Worm (Caenorhabditis elegans): Measurements from ENCODE around the gene srz-96.

DNA sequence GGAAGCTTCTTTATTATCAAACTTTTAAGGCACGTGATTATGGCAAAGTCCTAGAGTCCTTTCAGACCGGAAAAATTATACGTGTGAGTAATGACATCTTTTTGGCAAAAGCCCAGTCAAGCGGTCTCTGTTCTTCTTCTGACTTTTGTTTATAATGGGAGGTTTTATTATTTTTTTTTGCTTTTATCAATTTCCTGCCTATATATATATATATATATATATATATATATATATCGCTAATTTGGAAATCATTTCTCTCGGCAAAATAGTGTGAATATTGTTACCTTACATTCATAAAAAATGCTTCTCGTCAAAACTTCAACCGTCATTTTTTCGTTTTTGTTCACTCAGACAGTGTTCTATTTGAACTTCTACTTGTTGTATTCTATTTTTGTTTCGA, 18.7 kb downstream of the srz-96 start, which contains the start of gene srbc-62:
- TF ChIP-seq lsy-2 (tag; optimal IDR thresholded peaks at IDR 0.05): no peak
- TF ChIP-seq ztf-11 (tag; optimal IDR thresholded peaks at IDR 0.05): no peak
- no peak for TF ChIP-seq tbx-8 (GFP tag; optimal IDR thresholded peaks at IDR 0.05)
- no peak for TF ChIP-seq snpc-4 (tag; optimal IDR thresholded peaks at IDR 0.05)
- TF ChIP-seq mep-1 (tag; optimal IDR thresholded peaks at IDR 0.05): no peak
- TF ChIP-seq nhr-76 (tag; optimal IDR thresholded peaks at IDR 0.05): no peak
- TF ChIP-seq sem-2 (GFP tag; optimal IDR thresholded peaks at IDR 0.05): no peak
- TF ChIP-seq nhr-237 (tag; optimal IDR thresholded peaks at IDR 0.05): no peak
- no peak for TF ChIP-seq elt-3 (tag; optimal IDR thresholded peaks at IDR 0.05)
